Fruit fly (Drosophila melanogaster): ENCODE data around the gene CG3288.

The CG3288 gene

DNA sequence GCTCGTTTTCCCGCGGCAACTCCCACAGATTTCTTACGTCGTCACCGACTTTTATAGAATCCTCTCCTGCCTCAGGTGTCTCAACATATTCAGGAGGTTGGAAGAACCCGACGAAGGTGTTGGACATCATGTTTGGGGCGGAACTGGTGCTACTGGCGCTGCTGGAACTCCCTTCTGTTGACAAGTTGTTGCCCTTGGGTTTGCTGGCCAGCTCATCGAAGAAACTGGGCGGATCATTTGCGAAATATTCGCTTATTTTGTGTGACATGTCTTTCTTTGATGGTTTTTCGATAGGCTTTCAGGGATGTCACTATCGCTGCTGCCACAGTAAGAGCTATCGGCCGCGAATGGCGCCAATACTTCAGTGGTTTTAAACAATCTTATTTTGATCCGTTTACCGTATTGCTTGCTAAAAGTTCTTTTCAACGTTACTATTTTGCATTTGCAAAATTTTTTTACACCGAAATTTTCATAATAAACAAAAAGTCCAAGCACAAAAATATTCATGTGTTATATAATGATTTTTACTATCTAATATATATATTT lies 48.1 kb upstream of the CG3288 start, which contains the start of gene CG11396 (continued):
- peak; percentile 24 for TF ChIP-seq CG8290 (GFP tag; optimal IDR thresholded peaks at IDR 0.05)
- no peak for TF ChIP-seq CG8290 (tag; optimal IDR thresholded peaks at IDR 0.05)

DNA sequence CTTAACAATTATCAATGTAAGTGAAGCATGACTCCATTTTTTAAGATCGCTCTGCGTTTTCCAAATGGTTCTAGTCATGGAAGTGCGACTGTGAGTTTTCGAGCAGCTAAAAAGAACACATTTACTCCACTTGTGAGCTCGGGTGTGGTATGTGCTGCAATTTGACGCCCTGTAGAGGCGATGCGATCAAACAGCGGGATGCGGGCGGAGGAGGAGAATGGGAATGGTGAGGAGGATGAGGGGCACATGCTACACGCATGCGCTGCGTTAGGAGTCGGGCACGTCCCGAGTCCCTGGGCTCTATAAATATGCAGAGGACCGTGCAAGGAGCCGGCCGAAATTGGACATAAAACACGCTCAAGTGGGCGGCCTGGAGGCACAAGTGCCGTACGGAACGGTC lies 46.7 kb upstream of the CG3288 start:
- TF ChIP-seq MTF-1 (GFP tag; optimal IDR thresholded peaks at IDR 0.05; ENCODE audit: borderline replicate concordance) (no peak), toy (GFP tag; IDR thresholded peaks at IDR 0.05) (no peak), z (GFP tag; IDR thresholded peaks at IDR 0.05) (no peak), trem (tag; optimal IDR thresholded peaks at IDR 0.05) (no peak), pho (GFP tag; optimal IDR thresholded peaks at IDR 0.05) (no peak), CG3726 (GFP tag; IDR thresholded peaks at IDR 0.05) (no peak), ewg (GFP tag; optimal IDR thresholded peaks at IDR 0.05) (peak; percentile 46), tna (GFP tag; IDR thresholded peaks at IDR 0.05; ENCODE audit: partially characterized antibody) (no peak), CG43689 (GFP tag; IDR thresholded peaks at IDR 0.05) (no peak), pfk (GFP tag; optimal IDR thresholded peaks at IDR 0.05) (peak; percentile 3), HLHmδ (GFP tag; optimal IDR thresholded peaks at IDR 0.05) (peak; percentile 52), sna (GFP tag; IDR thresholded peaks at IDR 0.05; ENCODE audit: partially characterized antibody) (no peak), Blimp-1 (GFP tag; optimal IDR thresholded peaks at IDR 0.05) (no peak), Oaz (GFP tag; IDR thresholded peaks at IDR 0.05) (no peak), CG18599 (GFP tag; optimal IDR thresholded peaks at IDR 0.05) (no peak), CG11696 (GFP tag; IDR thresholded peaks at IDR 0.05) (0 out of 2 replicates have a peak, but pooled peaks have one; percentile 23), croc (GFP tag; conservative IDR thresholded peaks at IDR 0.05) (no peak), gcm (GFP tag; optimal IDR thresholded peaks at IDR 0.05) (peak; percentile 75), inv (GFP tag; IDR thresholded peaks at IDR 0.05; ENCODE audit: partially characterized antibody) (no peak), vfl (GFP tag; optimal IDR thresholded peaks at IDR 0.05) (no peak), CG1647 (GFP tag; optimal IDR thresholded peaks at IDR 0.05) (no peak), HmgD (GFP tag; optimal IDR thresholded peaks at IDR 0.05) (no peak), Hr78 (GFP tag; optimal IDR thresholded peaks at IDR 0.05) (no peak), CG8290 (GFP tag; optimal IDR thresholded peaks at IDR 0.05) (no peak), CG8290 (tag; optimal IDR thresholded peaks at IDR 0.05) (no peak), CG8478 (optimal IDR thresholded peaks at IDR 0.05) (no peak), chn (GFP tag; optimal IDR thresholded peaks at IDR 0.05) (no peak), Xbp1 (GFP tag; optimal IDR thresholded peaks at IDR 0.05) (no peak), p53 (GFP tag; optimal IDR thresholded peaks at IDR 0.05) (no peak), Dll (GFP tag; IDR thresholded peaks at IDR 0.05; ENCODE audit: partially characterized antibody) (0 out of 4 replicates have a peak, but pooled peaks have one; percentile 25), CG18011 (GFP tag; optimal IDR thresholded peaks at IDR 0.05) (no peak), Antp (GFP tag; optimal IDR thresholded peaks at IDR 0.05) (no peak), ind (GFP tag; optimal IDR thresholded peaks at IDR 0.05) (no peak), prd (optimal IDR thresholded peaks at IDR 0.05) (no peak), prd (GFP tag; IDR thresholded peaks at IDR 0.05) (no peak), gfzf (GFP tag; optimal IDR thresholded peaks at IDR 0.05) (no peak), Oli (tag; optimal IDR thresholded peaks at IDR 0.05) (no peak), Doc2 (GFP tag; IDR thresholded peaks at IDR 0.05) (no peak), Spps (tag; optimal IDR thresholded peaks at IDR 0.05) (no peak), HmgZ (tag; optimal IDR thresholded peaks at IDR 0.05) (no peak), CG15011 (GFP tag; optimal IDR thresholded peaks at IDR 0.05) (no peak), CG14667 (GFP tag; IDR thresholded peaks at IDR 0.05) (no peak), ci (GFP tag; IDR thresholded peaks at IDR 0.05) (0 out of 3 replicates have a peak, but pooled peaks have one; percentile 24), CG11456 (GFP tag; IDR thresholded peaks at IDR 0.05) (no peak), Doc3 (GFP tag; IDR thresholded peaks at IDR 0.05; ENCODE audit: partially characterized antibody) (no peak), Gug (GFP tag; IDR thresholded peaks at IDR 0.05) (no peak), sqz (GFP tag; optimal IDR thresholded peaks at IDR 0.05) (no peak), esg (GFP tag; conservative IDR thresholded peaks at IDR 0.05) (no peak), CG17912 (GFP tag; optimal IDR thresholded peaks at IDR 0.05) (no peak)
